Worm (Caenorhabditis elegans) whole organism, L2 larva: ENCODE measurements around the gene eri-5.
A peak's percentile ranks its signal among the peaks of the same experiment; 100 is the strongest.

Experiments used
- C34F6.9 ChIP-seq: fragments of 150-350 bp; optimal IDR thresholded peaks from 2 replicates; lab custom pipeline; 2014; ENCODE audit warnings: missing biosample characterization, missing genetic modification characterization
- R02D3.7 ChIP-seq: fragments of 150-350 bp; optimal IDR thresholded peaks from 2 replicates; lab custom pipeline; 2014; ENCODE audit warnings: missing biosample characterization, missing genetic modification characterization
- Y55F3AM.14 ChIP-seq: fragments of 200-800 bp; sonication (Bioruptor generic); optimal IDR thresholded peaks from 2 replicates; lab custom pipeline; 2018; ENCODE audit warnings: mild to moderate bottlenecking, missing genetic modification characterization, missing compliant biosample characterization
- ZK546.5 ChIP-seq: sonication (generic microtip); optimal IDR thresholded peaks from 2 replicates; lab custom pipeline; 2017; ENCODE audit warnings: missing biosample characterization, missing genetic modification characterization
- alr-1 ChIP-seq: fragments of 150-350 bp; optimal IDR thresholded peaks from 2 replicates; lab custom pipeline; 2014; ENCODE audit warnings: missing biosample characterization, missing genetic modification characterization
- aly-2 ChIP-seq: fragments of 150-350 bp; optimal IDR thresholded peaks from 2 replicates; lab custom pipeline; 2014; ENCODE audit warnings: missing biosample characterization, missing genetic modification characterization
- ama-1 ChIP-seq: fragments of 150-350 bp; optimal IDR thresholded peaks from 2 replicates; lab custom pipeline; 2018; ENCODE audit warnings: inconsistent platforms
- blmp-1 ChIP-seq: sonication (generic microtip); optimal IDR thresholded peaks from 2 replicates; lab custom pipeline; 2017; ENCODE audit warnings: missing genetic modification characterization, mild to moderate bottlenecking, missing compliant biosample characterization, antibody characterized with exemption, moderate library complexity; ENCODE audit not compliant: insufficient read depth
- ceh-16 ChIP-seq: fragments of 150-350 bp; optimal IDR thresholded peaks from 2 replicates; lab custom pipeline; 2014; ENCODE audit warnings: missing biosample characterization, missing genetic modification characterization
- ceh-82 ChIP-seq: fragments of 150-350 bp; optimal IDR thresholded peaks from 2 replicates; lab custom pipeline; 2014; ENCODE audit warnings: missing biosample characterization, missing genetic modification characterization
- crh-2 ChIP-seq: sonication (generic microtip); optimal IDR thresholded peaks from 2 replicates; lab custom pipeline; 2017; ENCODE audit warnings: missing biosample characterization, missing genetic modification characterization
- dmd-4 ChIP-seq: sonication (generic microtip); optimal IDR thresholded peaks from 2 replicates; lab custom pipeline; 2017; ENCODE audit warnings: missing biosample characterization, missing genetic modification characterization
- egl-27 ChIP-seq: sonication (generic microtip); optimal IDR thresholded peaks from 3 replicates; lab custom pipeline; 2017; ENCODE audit warnings: missing biosample characterization, missing genetic modification reagents, missing genetic modification characterization
- elt-1 ChIP-seq: fragments of 150-350 bp; optimal IDR thresholded peaks from 2 replicates; lab custom pipeline; 2014; ENCODE audit warnings: missing biosample characterization, missing genetic modification characterization
- elt-3 ChIP-seq: sonication (generic microtip); optimal IDR thresholded peaks from 2 replicates; lab custom pipeline; 2017; ENCODE audit warnings: missing biosample characterization, missing genetic modification characterization
- fos-1 ChIP-seq: fragments of 150-350 bp; optimal IDR thresholded peaks from 2 replicates; lab custom pipeline; 2014; ENCODE audit warnings: missing biosample characterization, missing genetic modification characterization
- gmeb-1 ChIP-seq: fragments of 150-350 bp; optimal IDR thresholded peaks from 2 replicates; lab custom pipeline; 2014; ENCODE audit warnings: missing biosample characterization, missing genetic modification characterization
- lin-11 ChIP-seq: fragments of 150-350 bp; sonication (generic microtip); optimal IDR thresholded peaks from 2 replicates; lab custom pipeline; 2014; ENCODE audit warnings: missing biosample characterization, missing genetic modification characterization, inconsistent platforms, mixed read lengths
- lin-13 ChIP-seq: fragments of 150-350 bp; optimal IDR thresholded peaks from 2 replicates; lab custom pipeline; 2014; ENCODE audit warnings: missing biosample characterization, missing genetic modification reagents, missing genetic modification characterization
- lin-39 ChIP-seq: fragments of 150-350 bp; optimal IDR thresholded peaks from 2 replicates; lab custom pipeline; 2014; ENCODE audit warnings: missing biosample characterization, missing genetic modification reagents, missing genetic modification characterization
- lsy-2 ChIP-seq, 2 experiments: fragments of 150-350 bp in 1 of 2; sonication (generic microtip) in 1 of 2; optimal IDR thresholded peaks; 2 replicates each; lab custom pipeline; 2014 to 2017; ENCODE audit warnings: missing biosample characterization in 2 of 2, missing genetic modification characterization in 2 of 2
- mab-5 ChIP-seq: fragments of 150-350 bp; optimal IDR thresholded peaks from 2 replicates; lab custom pipeline; 2014; ENCODE audit warnings: missing biosample characterization, missing genetic modification characterization
- mbf-1 ChIP-seq: sonication (generic microtip); optimal IDR thresholded peaks from 2 replicates; lab custom pipeline; 2017; ENCODE audit warnings: missing biosample characterization, missing genetic modification characterization
- mdl-1 ChIP-seq, 2 experiments: fragments of 150-350 bp in 1 of 2; sonication (generic microtip) in 1 of 2; optimal IDR thresholded peaks; 2 replicates each; lab custom pipeline; 2017; ENCODE audit warnings: missing biosample characterization in 2 of 2, missing genetic modification characterization in 2 of 2
- nhr-10 ChIP-seq: sonication (generic microtip); optimal IDR thresholded peaks from 2 replicates; lab custom pipeline; 2017; ENCODE audit warnings: missing biosample characterization, missing genetic modification characterization
- nhr-12 ChIP-seq: fragments of 150-350 bp; optimal IDR thresholded peaks from 2 replicates; lab custom pipeline; 2014; ENCODE audit warnings: missing biosample characterization, missing genetic modification characterization
- nhr-129 ChIP-seq: fragments of 150-350 bp; optimal IDR thresholded peaks from 2 replicates; lab custom pipeline; 2014; ENCODE audit warnings: missing biosample characterization, missing genetic modification characterization
- nhr-21 ChIP-seq: fragments of 150-350 bp; optimal IDR thresholded peaks from 2 replicates; lab custom pipeline; 2014; ENCODE audit warnings: missing biosample characterization, missing genetic modification characterization
- nhr-23 ChIP-seq: fragments of 150-350 bp; optimal IDR thresholded peaks from 2 replicates; lab custom pipeline; 2014; ENCODE audit warnings: missing biosample characterization, missing genetic modification reagents, missing genetic modification characterization
- nhr-237 ChIP-seq: fragments of 150-350 bp; optimal IDR thresholded peaks from 2 replicates; lab custom pipeline; 2014; ENCODE audit warnings: missing biosample characterization, missing genetic modification characterization
- nhr-25 ChIP-seq: fragments of 150-350 bp; sonication (generic microtip); optimal IDR thresholded peaks from 3 replicates; lab custom pipeline; 2014; ENCODE audit warnings: missing biosample characterization, missing genetic modification characterization
- nhr-6 ChIP-seq: fragments of 150-350 bp; optimal IDR thresholded peaks from 2 replicates; lab custom pipeline; 2014; ENCODE audit warnings: missing biosample characterization, missing genetic modification characterization
- nhr-77 ChIP-seq: fragments of 150-350 bp; optimal IDR thresholded peaks from 2 replicates; lab custom pipeline; 2014; ENCODE audit warnings: missing biosample characterization, missing genetic modification characterization
- sem-4 ChIP-seq: fragments of 150-350 bp; optimal IDR thresholded peaks from 2 replicates; lab custom pipeline; 2014; ENCODE audit warnings: missing biosample characterization, missing genetic modification reagents, missing genetic modification characterization
- skn-1 ChIP-seq: sonication (generic microtip); optimal IDR thresholded peaks from 2 replicates; lab custom pipeline; 2017; ENCODE audit warnings: missing biosample characterization, missing genetic modification characterization
- sma-3 ChIP-seq: sonication (generic microtip); optimal IDR thresholded peaks from 2 replicates; lab custom pipeline; 2016; ENCODE audit warnings: missing genetic modification reagents, missing genetic modification characterization, missing compliant biosample characterization
- sma-9 ChIP-seq, 2 experiments: fragments of 150-350 bp in 1 of 2; sonication (generic microtip) in 1 of 2; optimal IDR thresholded peaks; 2 replicates each; lab custom pipeline; 2014 to 2016; ENCODE audit warnings: missing genetic modification characterization in 2 of 2, mild to moderate bottlenecking in 1 of 2, missing biosample characterization in 1 of 2, missing compliant biosample characterization in 1 of 2, missing genetic modification reagents in 1 of 2, moderate library complexity in 1 of 2
- snpc-4 ChIP-seq: fragments of 150-350 bp; optimal IDR thresholded peaks from 2 replicates; lab custom pipeline; 2014; ENCODE audit warnings: missing biosample characterization, missing genetic modification characterization
- unc-39 ChIP-seq: fragments of 150-350 bp; optimal IDR thresholded peaks from 2 replicates; lab custom pipeline; 2014; ENCODE audit warnings: missing biosample characterization, missing genetic modification characterization
- unc-55 ChIP-seq: fragments of 150-350 bp; sonication (generic microtip); optimal IDR thresholded peaks from 3 replicates; lab custom pipeline; 2014; ENCODE audit warnings: missing biosample characterization, missing genetic modification reagents, missing genetic modification characterization
- unc-62 ChIP-seq: fragments of 150-350 bp; optimal IDR thresholded peaks from 2 replicates; lab custom pipeline; 2014; ENCODE audit warnings: missing biosample characterization, missing genetic modification reagents, missing genetic modification characterization
- zag-1 ChIP-seq: fragments of 150-350 bp; optimal IDR thresholded peaks from 2 replicates; lab custom pipeline; 2014; ENCODE audit warnings: missing biosample characterization, missing genetic modification characterization
- ztf-1 ChIP-seq: fragments of 200-800 bp; sonication (Bioruptor generic); conservative IDR thresholded peaks from 2 replicates; pipeline ENCODE4 v1.3.6; 2022; ENCODE audit warnings: missing genetic modification characterization, missing compliant biosample characterization
- ztf-11 ChIP-seq: sonication (generic microtip); optimal IDR thresholded peaks from 2 replicates; lab custom pipeline; 2017; ENCODE audit warnings: missing biosample characterization, missing genetic modification characterization
- ztf-4 ChIP-seq: fragments of 150-350 bp; optimal IDR thresholded peaks from 2 replicates; lab custom pipeline; 2014; ENCODE audit warnings: missing biosample characterization, missing genetic modification characterization

eri-5 gene

DNA sequence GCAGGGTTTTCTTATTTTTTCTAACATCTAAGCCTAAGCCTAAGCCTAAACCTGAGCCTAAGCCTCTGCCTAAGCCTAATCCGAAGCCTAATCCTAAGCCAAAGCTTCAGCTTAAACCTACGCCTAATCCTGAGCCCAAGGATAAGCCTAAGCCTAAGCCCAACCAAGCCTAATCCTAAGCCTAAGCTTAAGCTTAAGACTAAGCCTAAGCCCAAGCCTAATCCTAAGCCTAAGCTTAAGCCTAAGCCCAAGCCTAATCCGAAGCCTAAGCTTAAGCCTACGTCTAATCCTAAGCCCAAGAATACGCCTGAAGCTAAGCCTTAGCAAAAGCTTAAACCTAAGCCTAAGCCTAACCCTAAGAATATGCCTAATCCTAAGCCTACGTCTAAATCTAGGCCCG, 12.8 kb downstream of the eri-5 start:
- TF ChIP-seq nhr-237 (tag; lab: Kevin White, UChicago) (no peak), dmd-4 (no peak), nhr-6 (no peak), sma-9 (GFP tag; optimal IDR thresholded peaks at IDR 0.05; lab: Kevin White, UChicago) (no peak), sma-9 (tag; optimal IDR thresholded peaks at IDR 0.05; lab: Kevin White, UChicago) (no peak), lin-39 (tag; lab: Kevin White, UChicago) (no peak), elt-1 (tag; lab: Kevin White, UChicago) (no peak), zag-1 (tag; lab: Kevin White, UChicago) (no peak), fos-1 (no peak), ceh-82 (tag; lab: Kevin White, UChicago) (no peak), ztf-1 (GFP tag; lab: Robert Waterston, UW) (no peak), nhr-25 (tag; lab: Kevin White, UChicago) (no peak), sem-4 (no peak), unc-62 (no peak), ztf-4 (tag; lab: Kevin White, UChicago) (no peak), aly-2 (tag; lab: Kevin White, UChicago) (no peak), skn-1 (tag; lab: Kevin White, UChicago) (no peak), sma-3 (GFP tag; lab: Kevin White, UChicago) (no peak), mab-5 (no peak), crh-2 (tag; lab: Kevin White, UChicago) (no peak), elt-3 (tag; lab: Kevin White, UChicago) (no peak)

DNA sequence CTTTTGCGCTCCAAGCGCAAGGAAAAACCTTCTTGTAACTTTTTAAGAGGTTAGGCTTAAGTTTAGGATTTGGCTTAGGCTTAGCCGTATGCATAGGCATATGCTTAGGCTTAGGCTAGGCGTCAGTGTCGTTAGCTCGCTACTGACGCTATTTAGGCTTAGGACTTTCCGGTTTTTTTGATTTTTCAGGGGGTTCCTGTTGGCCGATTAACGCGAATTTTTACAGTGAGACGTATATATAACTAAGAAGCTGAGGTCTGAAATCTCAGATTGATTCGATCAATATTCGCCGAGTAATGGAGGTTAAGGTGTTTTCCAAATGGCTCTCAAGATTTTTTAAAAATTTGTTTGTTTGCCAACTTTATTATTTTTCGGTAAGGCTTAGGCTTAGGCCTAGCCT, 17.1 kb downstream of the eri-5 start:
- no peak for TF ChIP-seq blmp-1 (tag; lab: Kevin White, UChicago)
- no peak for TF ChIP-seq sma-9 (GFP tag; optimal IDR thresholded peaks at IDR 0.05; lab: Kevin White, UChicago)
- no peak for TF ChIP-seq sma-9 (tag; optimal IDR thresholded peaks at IDR 0.05; lab: Kevin White, UChicago)
- TF ChIP-seq lin-13 = no peak
- TF ChIP-seq mab-5 = no peak
- no peak for TF ChIP-seq Y55F3AM.14 (GFP tag; lab: Kevin White, UChicago)
- no peak for TF ChIP-seq lin-11 (tag; lab: Kevin White, UChicago)
- TF ChIP-seq unc-62 = no peak
- no peak for TF ChIP-seq snpc-4 (tag; lab: Kevin White, UChicago)
- TF ChIP-seq egl-27 (tag; lab: Kevin White, UChicago) = no peak
- TF ChIP-seq unc-39 (tag; lab: Kevin White, UChicago) = no peak
- TF ChIP-seq nhr-129 = no peak
- no peak for TF ChIP-seq C34F6.9 (tag; lab: Kevin White, UChicago)
- no peak for TF ChIP-seq ztf-4 (tag; lab: Kevin White, UChicago)
- TF ChIP-seq alr-1 = no peak
- no peak for TF ChIP-seq lsy-2 (tag; optimal IDR thresholded peaks at IDR 0.05; lab: Kevin White, UChicago)
- no peak for TF ChIP-seq elt-1 (tag; lab: Kevin White, UChicago)

DNA sequence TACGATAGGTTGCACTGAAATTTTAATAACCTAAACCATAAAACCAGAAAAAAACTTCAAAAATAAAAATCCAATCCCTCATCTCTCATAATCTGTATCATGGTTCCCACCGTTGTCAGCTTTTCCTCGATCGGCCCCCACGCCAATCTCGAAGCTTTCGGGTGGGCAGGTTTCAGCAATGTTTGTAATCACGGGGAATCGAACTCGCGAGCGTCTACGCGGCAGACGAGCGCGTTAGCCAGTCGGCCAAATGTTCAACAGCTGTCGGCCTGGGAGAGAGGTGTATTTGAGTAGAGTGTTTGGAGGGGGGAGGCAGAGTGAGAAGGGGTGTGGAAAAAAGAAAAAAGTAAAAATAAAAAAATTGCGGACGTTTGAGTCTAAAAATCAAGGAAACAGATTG, 17.8 kb downstream of the eri-5 start:
- TF ChIP-seq lin-11 (tag; lab: Kevin White, UChicago) = peak; percentile 65
- TF ChIP-seq unc-55 (GFP tag; lab: Kevin White, UChicago) = peak; percentile 94
- TF ChIP-seq gmeb-1 (tag; lab: Kevin White, UChicago) = peak; percentile 85
- no peak for TF ChIP-seq ztf-1 (GFP tag; lab: Robert Waterston, UW)
- peak; percentile 46 for TF ChIP-seq zag-1 (tag; lab: Kevin White, UChicago)
- TF ChIP-seq mbf-1 = no peak
- TF ChIP-seq aly-2 (tag; lab: Kevin White, UChicago) = no peak
- TF ChIP-seq nhr-237 (tag; lab: Kevin White, UChicago) = no peak
- peak; percentile 74 for TF ChIP-seq sma-9 (GFP tag; optimal IDR thresholded peaks at IDR 0.05; lab: Kevin White, UChicago)
- no peak for TF ChIP-seq sma-9 (tag; optimal IDR thresholded peaks at IDR 0.05; lab: Kevin White, UChicago)
- peak; percentile 1 for TF ChIP-seq mab-5
- TF ChIP-seq nhr-77 (tag; lab: Kevin White, UChicago) = no peak
- TF ChIP-seq ztf-11 = peak; percentile 28
- TF ChIP-seq R02D3.7 = no peak
- peak; percentile 36 for TF ChIP-seq nhr-6
- TF ChIP-seq nhr-25 (tag; lab: Kevin White, UChicago) = peak; percentile 57
- no peak for TF ChIP-seq elt-3 (tag; lab: Kevin White, UChicago)
- TF ChIP-seq ztf-4 (tag; lab: Kevin White, UChicago) = peak; percentile 58
- TF ChIP-seq nhr-10 (tag; lab: Kevin White, UChicago) = no peak
- peak; percentile 7 for TF ChIP-seq snpc-4 (tag; lab: Kevin White, UChicago)
- TF ChIP-seq sma-3 (GFP tag; lab: Kevin White, UChicago) = peak; percentile 73
- TF ChIP-seq nhr-23 (tag; lab: Kevin White, UChicago) = no peak
- peak in 1 of 2 experiments; percentile 41 for TF ChIP-seq mdl-1 (tag; optimal IDR thresholded peaks at IDR 0.05; lab: Kevin White, UChicago)
- no peak for TF ChIP-seq ZK546.5 (tag; lab: Kevin White, UChicago)
- peak; percentile 32 for TF ChIP-seq egl-27 (tag; lab: Kevin White, UChicago)
- TF ChIP-seq nhr-12 (tag; lab: Kevin White, UChicago) = no peak
- no peak for TF ChIP-seq ama-1
- no peak for TF ChIP-seq dmd-4
- TF ChIP-seq ceh-82 (tag; lab: Kevin White, UChicago) = peak; percentile 45
- TF ChIP-seq blmp-1 (tag; lab: Kevin White, UChicago) = peak; percentile 25
- peak; percentile 86 for TF ChIP-seq nhr-129
- TF ChIP-seq C34F6.9 (tag; lab: Kevin White, UChicago) = peak; percentile 84
- TF ChIP-seq ceh-16 (tag; lab: Kevin White, UChicago) = peak; percentile 52
- no peak for TF ChIP-seq alr-1
- TF ChIP-seq nhr-21 (tag; lab: Kevin White, UChicago) = peak; percentile 59
- TF ChIP-seq Y55F3AM.14 (GFP tag; lab: Kevin White, UChicago) = peak; percentile 80
- peak; percentile 88 for TF ChIP-seq crh-2 (tag; lab: Kevin White, UChicago)
- TF ChIP-seq skn-1 (tag; lab: Kevin White, UChicago) = no peak
- peak; percentile 70 to 80 for TF ChIP-seq lsy-2 (tag; optimal IDR thresholded peaks at IDR 0.05; lab: Kevin White, UChicago)
- peak; percentile 93 for TF ChIP-seq lin-13
